Worm (Caenorhabditis elegans) whole organism, young adult: Measurements from ENCODE around the gene natb-1.

Experiments used
- C06A6.2 ChIP-seq: fragments of 200-800 bp; sonication (Bioruptor generic); conservative IDR thresholded peaks from 2 replicates; pipeline ENCODE4 v1.3.6; 2022; ENCODE audit warnings: missing genetic modification characterization, missing compliant biosample characterization
- C17E4.6 ChIP-seq: fragments of 200-800 bp; sonication (Bioruptor generic); IDR thresholded peaks from 2 replicates; pipeline ENCODE4 v1.3.6; 2022; ENCODE audit warnings: missing genetic modification reagents, missing genetic modification characterization, missing compliant biosample characterization
- F10E7.11 ChIP-seq: sonication (generic microtip); optimal IDR thresholded peaks from 2 replicates; lab custom pipeline; 2017; ENCODE audit warnings: mild to moderate bottlenecking, missing genetic modification characterization, moderate library complexity, missing compliant biosample characterization
- F22D6.2 ChIP-seq: sonication (generic microtip); optimal IDR thresholded peaks from 2 replicates; lab custom pipeline; 2016; ENCODE audit warnings: mild to moderate bottlenecking, missing genetic modification characterization, missing compliant biosample characterization
- F33H1.4 ChIP-seq: fragments of 200-800 bp; sonication (Bioruptor generic); IDR thresholded peaks from 2 replicates; pipeline ENCODE4 v1.3.6; 2022; ENCODE audit warnings: missing genetic modification reagents, missing genetic modification characterization, missing compliant biosample characterization
- Y95B8A.8 ChIP-seq: fragments of 200-800 bp; sonication (Bioruptor generic); IDR thresholded peaks from 2 replicates; pipeline ENCODE4 v1.3.6; 2022; ENCODE audit warnings: missing genetic modification reagents, missing genetic modification characterization, missing compliant biosample characterization
- ama-1 ChIP-seq, 3 experiments: fragments of 150-350 bp in 1 of 3; sonication (generic microtip) in 2 of 3; optimal IDR thresholded peaks; 2 replicates each; lab custom pipeline; 2014 to 2018; ENCODE audit warnings: missing biosample characterization in 2 of 3, missing genetic modification characterization in 2 of 3, missing genetic modification reagents in 2 of 3
- aptf-2 ChIP-seq: fragments of 200-800 bp; sonication (Bioruptor generic); conservative IDR thresholded peaks from 2 replicates; pipeline ENCODE4 v1.3.6; 2022; ENCODE audit warnings: missing genetic modification reagents, missing genetic modification characterization, missing compliant biosample characterization
- athp-1 ChIP-seq: sonication (generic microtip); optimal IDR thresholded peaks from 2 replicates; lab custom pipeline; 2017; ENCODE audit warnings: mild to moderate bottlenecking, missing genetic modification characterization, missing compliant biosample characterization
- bed-1 ChIP-seq: fragments of 200-800 bp; sonication (Bioruptor generic); IDR thresholded peaks from 2 replicates; pipeline ENCODE4 v1.3.6; 2022; ENCODE audit warnings: missing genetic modification reagents, missing genetic modification characterization, missing compliant biosample characterization
- ceh-27 ChIP-seq: fragments of 200-800 bp; sonication (Bioruptor generic); optimal IDR thresholded peaks from 2 replicates; lab custom pipeline; 2018; ENCODE audit warnings: mild to moderate bottlenecking, missing genetic modification characterization, moderate library complexity, missing compliant biosample characterization
- ceh-40 ChIP-seq: fragments of 200-800 bp; sonication (Bioruptor generic); IDR thresholded peaks from 2 replicates; pipeline ENCODE4 v1.3.6; 2022; ENCODE audit warnings: missing genetic modification characterization, missing compliant biosample characterization
- ceh-58 ChIP-seq: fragments of 200-800 bp; sonication (Bioruptor generic); IDR thresholded peaks from 2 replicates; pipeline ENCODE4 v1.3.6; 2022; ENCODE audit warnings: missing genetic modification characterization, missing compliant biosample characterization
- dpl-1 ChIP-seq: fragments of 150-350 bp; optimal IDR thresholded peaks from 2 replicates; lab custom pipeline; 2014; ENCODE audit warnings: missing biosample characterization, missing genetic modification reagents, missing genetic modification characterization
- efl-1 ChIP-seq: fragments of 150-350 bp; optimal IDR thresholded peaks from 2 replicates; lab custom pipeline; 2014; ENCODE audit warnings: missing biosample characterization, missing genetic modification reagents, missing genetic modification characterization
- egl-18 ChIP-seq: fragments of 200-800 bp; sonication (Bioruptor generic); IDR thresholded peaks from 2 replicates; pipeline ENCODE4 v1.3.6; 2022; ENCODE audit warnings: missing genetic modification reagents, missing genetic modification characterization, missing compliant biosample characterization
- egl-44 ChIP-seq: fragments of 200-800 bp; sonication (Bioruptor generic); IDR thresholded peaks from 2 replicates; pipeline ENCODE4 v1.3.6; 2022; ENCODE audit warnings: missing genetic modification reagents, missing genetic modification characterization, missing compliant biosample characterization
- egrh-3 ChIP-seq: fragments of 200-800 bp; sonication (Bioruptor generic); IDR thresholded peaks from 2 replicates; pipeline ENCODE4 v1.3.6; 2022; ENCODE audit warnings: missing genetic modification reagents, missing genetic modification characterization, missing compliant biosample characterization
- fkh-3 ChIP-seq: sonication (generic microtip); optimal IDR thresholded peaks from 2 replicates; lab custom pipeline; 2016; ENCODE audit warnings: mild to moderate bottlenecking, missing genetic modification characterization, missing compliant biosample characterization
- hlh-12 ChIP-seq: sonication (generic microtip); optimal IDR thresholded peaks from 2 replicates; lab custom pipeline; 2016; ENCODE audit warnings: missing genetic modification characterization, missing compliant biosample characterization
- hlh-26 ChIP-seq: fragments of 200-800 bp; sonication (Bioruptor generic); conservative IDR thresholded peaks from 2 replicates; pipeline ENCODE4 v1.3.6; 2022; ENCODE audit warnings: missing genetic modification reagents, missing genetic modification characterization, missing compliant biosample characterization
- lir-1 ChIP-seq: fragments of 200-800 bp; sonication (Bioruptor generic); conservative IDR thresholded peaks from 2 replicates; pipeline ENCODE4 v1.3.6; 2022; ENCODE audit warnings: missing genetic modification reagents, missing genetic modification characterization, missing compliant biosample characterization
- madf-8 ChIP-seq: fragments of 200-800 bp; sonication (Bioruptor generic); conservative IDR thresholded peaks from 2 replicates; pipeline ENCODE4 v1.3.6; 2022; ENCODE audit warnings: missing genetic modification reagents, missing genetic modification characterization, missing compliant biosample characterization
- mcd-1 ChIP-seq: fragments of 200-800 bp; sonication (Bioruptor generic); IDR thresholded peaks from 2 replicates; pipeline ENCODE4 v1.3.6; 2022; ENCODE audit warnings: missing genetic modification reagents, missing genetic modification characterization, missing compliant biosample characterization
- mes-4 ChIP-seq: sonication (generic microtip); optimal IDR thresholded peaks from 2 replicates; lab custom pipeline; 2016; ENCODE audit warnings: missing genotype, missing genetic modification characterization, missing compliant biosample characterization
- nfya-1 ChIP-seq: sonication (generic microtip); optimal IDR thresholded peaks from 2 replicates; lab custom pipeline; 2017; ENCODE audit warnings: antibody characterized with exemption, missing compliant biosample characterization, missing genetic modification characterization, borderline replicate concordance; ENCODE audit not compliant: insufficient read depth
- nhr-120 ChIP-seq: fragments of 200-800 bp; sonication (Bioruptor generic); IDR thresholded peaks from 2 replicates; pipeline ENCODE4 v1.3.6; 2022; ENCODE audit warnings: missing genetic modification characterization, missing compliant biosample characterization
- nhr-27 ChIP-seq: fragments of 200-800 bp; sonication (Bioruptor generic); optimal IDR thresholded peaks from 2 replicates; lab custom pipeline; 2018; ENCODE audit warnings: mild to moderate bottlenecking, missing genetic modification characterization, moderate library complexity, missing compliant biosample characterization
- sdz-38 ChIP-seq: sonication (generic microtip); optimal IDR thresholded peaks from 2 replicates; lab custom pipeline; 2016; ENCODE audit warnings: missing genotype, missing genetic modification characterization, missing compliant biosample characterization
- sptf-2 ChIP-seq: fragments of 200-800 bp; sonication (Bioruptor generic); optimal IDR thresholded peaks from 2 replicates; lab custom pipeline; 2018; ENCODE audit warnings: mild to moderate bottlenecking, missing genetic modification characterization, missing compliant biosample characterization
- tlf-1 ChIP-seq: fragments of 200-800 bp; sonication (Bioruptor generic); optimal IDR thresholded peaks from 2 replicates; lab custom pipeline; 2018; ENCODE audit warnings: mild to moderate bottlenecking, missing genetic modification characterization, missing compliant biosample characterization
- unc-62 ChIP-seq: fragments of 150-350 bp; optimal IDR thresholded peaks from 2 replicates; lab custom pipeline; 2014; ENCODE audit warnings: missing biosample characterization, missing genetic modification reagents, missing genetic modification characterization
- xnd-1 ChIP-seq: sonication (generic microtip); optimal IDR thresholded peaks from 2 replicates; lab custom pipeline; 2016; ENCODE audit warnings: missing genotype, missing genetic modification reagents, missing genetic modification characterization, missing compliant biosample characterization
- ztf-18 ChIP-seq: sonication (generic microtip); optimal IDR thresholded peaks from 2 replicates; lab custom pipeline; 2016; ENCODE audit warnings: missing genotype, mild to moderate bottlenecking, missing genetic modification characterization, missing compliant biosample characterization
- ztf-25 ChIP-seq: fragments of 200-800 bp; sonication (Bioruptor generic); IDR thresholded peaks from 2 replicates; pipeline ENCODE4 v1.3.6; 2022; ENCODE audit warnings: missing genetic modification reagents, missing genetic modification characterization, missing compliant biosample characterization
- ztf-26 ChIP-seq: sonication (generic microtip); optimal IDR thresholded peaks from 2 replicates; lab custom pipeline; 2017; ENCODE audit warnings: missing genetic modification characterization, missing compliant biosample characterization
- ztf-28 ChIP-seq: fragments of 200-800 bp; sonication (Bioruptor generic); IDR thresholded peaks from 2 replicates; pipeline ENCODE4 v1.3.6; 2022; ENCODE audit warnings: missing genetic modification reagents, missing genetic modification characterization, missing compliant biosample characterization
- ztf-6 ChIP-seq: fragments of 200-800 bp; sonication (Bioruptor generic); IDR thresholded peaks from 2 replicates; pipeline ENCODE4 v1.3.6; 2022; ENCODE audit warnings: missing genetic modification reagents, missing genetic modification characterization, missing compliant biosample characterization

The natb-1 gene

ce11 chrV:7946229-7946628 lies 37.0 kb downstream of the natb-1 start:
- TF ChIP-seq egl-18 (GFP tag; lab: Robert Waterston, UW) = no peak
- no peak for TF ChIP-seq xnd-1 (tag; lab: Kevin White, UChicago)
- TF ChIP-seq egl-44 (GFP tag; lab: Robert Waterston, UW) = no peak
- no peak for TF ChIP-seq ama-1 (optimal IDR thresholded peaks at IDR 0.05; lab: Kevin White, UChicago)
- no peak for TF ChIP-seq ama-1 (GFP tag; optimal IDR thresholded peaks at IDR 0.05; lab: Kevin White, UChicago)
- TF ChIP-seq unc-62 (GFP tag; lab: Kevin White, UChicago) = no peak
- TF ChIP-seq ceh-40 (GFP tag; lab: Robert Waterston, UW) = no peak
- no peak for TF ChIP-seq dpl-1 (GFP tag; lab: Kevin White, UChicago)
- no peak for TF ChIP-seq ztf-26 (tag; lab: Kevin White, UChicago)
- no peak for TF ChIP-seq nhr-120 (GFP tag; lab: Robert Waterston, UW)
- no peak for TF ChIP-seq F22D6.2 (tag; lab: Kevin White, UChicago)
- TF ChIP-seq, all 124 proteins: peak for 0

DNA sequence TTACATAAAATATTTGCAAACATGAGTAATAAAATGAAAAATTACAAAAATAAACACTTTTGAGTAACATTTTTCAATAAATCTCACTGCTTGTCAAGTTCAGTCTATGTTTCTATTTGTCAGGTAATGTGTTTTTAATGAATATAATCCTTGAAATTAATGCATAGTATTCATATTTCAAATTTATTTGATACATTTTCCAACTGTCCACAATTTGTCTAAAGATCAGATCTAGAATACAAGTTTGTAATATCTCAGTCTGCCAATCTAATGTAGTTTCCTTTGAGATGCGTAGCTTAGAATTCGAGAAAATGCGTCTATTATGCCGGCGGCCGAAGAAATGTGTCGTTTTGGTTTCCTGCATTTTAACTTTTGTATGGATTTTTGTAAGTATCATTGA lies 39.7 kb downstream of the natb-1 start, which contains the start of gene Y97E10B.1:
Y97E10B.1 (plus strand) TSS at position 301 of the 400 bp plus-strand sequence.
- no peak for TF ChIP-seq athp-1 (tag; lab: Kevin White, UChicago)
- TF ChIP-seq lir-1 = no peak
- TF ChIP-seq efl-1 (GFP tag; lab: Kevin White, UChicago) = no peak
- TF ChIP-seq ztf-25 (GFP tag; lab: Robert Waterston, UW) = no peak
- no peak for TF ChIP-seq bed-1
- no peak for TF ChIP-seq F10E7.11
- no peak for TF ChIP-seq hlh-12 (tag; lab: Kevin White, UChicago)
- no peak for TF ChIP-seq C17E4.6 (GFP tag; lab: Robert Waterston, UW)
- no peak for TF ChIP-seq ztf-18 (tag; lab: Kevin White, UChicago)
- TF ChIP-seq hlh-26 (GFP tag; lab: Robert Waterston, UW) = no peak
- TF ChIP-seq nhr-27 (tag; lab: Kevin White, UChicago) = no peak
- TF ChIP-seq Y95B8A.8 = no peak

DNA sequence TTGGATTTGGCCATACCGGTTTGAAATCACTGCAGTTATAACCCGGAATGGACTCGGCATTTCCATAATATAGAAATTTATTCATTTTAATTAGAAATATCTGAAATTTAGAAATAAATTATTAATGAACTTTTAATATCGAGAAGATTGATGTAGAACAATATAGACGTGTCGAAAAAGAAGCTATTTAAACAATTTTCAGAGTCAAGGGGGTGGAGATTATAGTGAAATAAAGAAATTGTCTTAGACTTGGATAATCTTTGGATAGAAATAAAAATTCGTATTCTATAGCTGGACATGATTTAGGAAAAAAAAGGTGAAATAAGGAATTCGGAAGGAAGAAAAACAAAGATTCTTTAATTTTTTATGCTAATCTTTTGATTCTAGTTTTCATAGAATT lies 42.9 kb downstream of the natb-1 start, which contains the start of gene srt-53:
srt-53 (minus strand) TSS at position 101 of the 400 bp plus-strand sequence.
- no peak for TF ChIP-seq tlf-1 (GFP tag; lab: Kevin White, UChicago)
- TF ChIP-seq ztf-28 (GFP tag; lab: Robert Waterston, UW) = no peak
- no peak for TF ChIP-seq ceh-27 (GFP tag; lab: Kevin White, UChicago)

DNA sequence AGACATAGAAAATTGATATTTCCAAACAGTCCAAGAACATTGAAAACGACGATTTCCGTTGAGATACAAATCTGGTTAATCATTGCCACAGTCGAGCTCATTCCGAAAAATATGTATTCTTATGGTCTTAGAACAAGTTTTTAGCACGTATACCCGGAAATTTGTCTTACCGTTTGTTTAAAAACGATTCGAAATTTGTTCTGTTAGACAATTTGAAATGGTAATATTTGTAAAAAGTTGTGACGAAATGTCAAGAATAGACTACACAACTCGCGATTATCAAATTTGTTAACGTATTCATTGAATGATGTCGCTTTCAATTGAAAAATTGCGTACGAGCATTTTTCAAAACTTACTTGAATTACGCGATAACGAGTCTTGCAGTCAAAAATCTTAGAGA lies 46.1 kb downstream of the natb-1 start, which contains the start of gene srsx-3:
srsx-3 (minus strand) TSS at position 101 of the 400 bp plus-strand sequence.
- TF ChIP-seq ztf-6 (GFP tag; lab: Robert Waterston, UW) = no peak

DNA sequence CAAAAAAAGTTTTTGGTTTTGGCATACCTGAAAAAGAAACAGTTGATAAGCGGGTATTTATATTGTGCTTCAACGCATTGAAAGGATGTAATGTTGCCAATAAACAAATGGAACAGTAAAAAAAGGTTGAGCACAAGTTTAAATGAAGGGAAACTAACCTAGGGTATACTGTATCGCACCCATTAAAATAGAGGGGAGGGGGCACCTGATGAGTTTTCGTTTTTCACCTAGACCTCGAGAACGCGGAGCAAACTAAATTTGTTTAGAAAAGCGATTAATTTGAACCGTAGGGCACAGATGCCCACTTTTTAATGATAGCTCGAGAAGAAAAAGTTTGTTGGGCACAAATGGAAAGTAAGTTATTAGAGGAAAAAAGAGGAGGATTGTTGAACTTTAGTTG lies 50.2 kb downstream of the natb-1 start, which contains the start of gene ncx-10:
ncx-10 (minus strand) TSS at position 101 of the 400 bp plus-strand sequence.
- TF ChIP-seq fkh-3 (tag; lab: Kevin White, UChicago) (no peak), ceh-58 (no peak), F33H1.4 (GFP tag; lab: Robert Waterston, UW) (no peak), madf-8 (no peak), nfya-1 (tag; lab: Kevin White, UChicago) (no peak), mcd-1 (GFP tag; lab: Robert Waterston, UW) (no peak), sptf-2 (no peak), egrh-3 (no peak), C06A6.2 (GFP tag; lab: Robert Waterston, UW) (no peak), sdz-38 (tag; lab: Kevin White, UChicago) (no peak), mes-4 (tag; lab: Kevin White, UChicago) (no peak), aptf-2 (GFP tag; lab: Robert Waterston, UW) (no peak)
